Worm (Caenorhabditis elegans) whole organism, midembryonic: Measurements from ENCODE around the gene lgc-42.

Source experiments
- T22C8.4 ChIP-seq: fragments of 200-800 bp; sonication (Bioruptor generic); IDR thresholded peaks from 2 replicates; pipeline ENCODE4 v1.3.6; 2022; ENCODE audit warnings: missing genetic modification characterization, missing compliant biosample characterization
- cog-1 ChIP-seq: sonication (generic microtip); optimal IDR thresholded peaks from 2 replicates; lab custom pipeline; 2016; ENCODE audit warnings: missing genetic modification characterization, missing compliant biosample characterization
- flt-1 ChIP-seq: fragments of 200-800 bp; sonication (Bioruptor generic); IDR thresholded peaks from 2 replicates; pipeline ENCODE4 v1.3.6; 2022; ENCODE audit warnings: missing genetic modification characterization, missing compliant biosample characterization
- klf-2 ChIP-seq: fragments of 200-800 bp; sonication (Bioruptor generic); conservative IDR thresholded peaks from 2 replicates; pipeline ENCODE4 v1.3.6; 2022; ENCODE audit warnings: missing genetic modification reagents, missing genetic modification characterization, missing compliant biosample characterization
- ref-1 ChIP-seq: fragments of 200-800 bp; sonication (Bioruptor generic); conservative IDR thresholded peaks from 2 replicates; pipeline ENCODE4 v1.3.6; 2022; ENCODE audit warnings: missing genetic modification reagents, missing genetic modification characterization, missing compliant biosample characterization
- tab-1 ChIP-seq: fragments of 200-800 bp; sonication (Bioruptor generic); IDR thresholded peaks from 2 replicates; pipeline ENCODE4 v1.3.6; 2022; ENCODE audit warnings: missing genetic modification characterization, missing compliant biosample characterization
- ztf-23 ChIP-seq: fragments of 200-800 bp; sonication (Bioruptor generic); IDR thresholded peaks from 2 replicates; pipeline ENCODE4 v1.3.6; 2022; ENCODE audit warnings: missing genetic modification reagents, missing genetic modification characterization, missing compliant biosample characterization
- ztf-29 ChIP-seq: fragments of 200-800 bp; sonication (Bioruptor generic); IDR thresholded peaks from 2 replicates; pipeline ENCODE4 v1.3.6; 2022; ENCODE audit warnings: missing genetic modification reagents, missing genetic modification characterization, missing compliant biosample characterization

DNA sequence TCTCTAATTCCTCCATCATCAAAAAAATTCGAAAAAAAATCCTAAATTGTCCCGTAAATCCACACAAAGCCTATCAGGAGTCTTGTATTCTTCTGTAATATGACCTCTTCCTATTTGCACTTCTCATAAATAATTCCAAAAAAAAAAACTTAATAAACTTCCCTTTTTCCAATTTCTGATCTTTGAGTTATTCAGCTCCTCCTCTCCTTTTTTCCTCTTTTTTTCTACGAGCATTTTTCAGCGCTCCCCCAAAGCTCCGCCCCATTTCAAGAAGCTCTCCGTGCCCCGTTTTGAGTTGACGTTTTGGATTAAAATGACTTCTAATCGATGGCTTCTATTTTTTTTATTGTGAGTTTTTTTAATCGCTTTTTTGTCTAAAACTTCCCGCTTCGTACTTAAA lies at the start of gene lgc-42:
- TF ChIP-seq T22C8.4 (GFP tag; lab: Robert Waterston, UW) (no peak), tab-1 (GFP tag; lab: Robert Waterston, UW) (no peak), flt-1 (GFP tag; lab: Robert Waterston, UW) (no peak), ztf-23 (GFP tag; lab: Robert Waterston, UW) (no peak), ztf-29 (GFP tag; lab: Robert Waterston, UW) (no peak), cog-1 (tag; lab: Kevin White, UChicago) (no peak), ref-1 (no peak), klf-2 (GFP tag; lab: Robert Waterston, UW) (no peak)
